Worm (Caenorhabditis elegans): ENCODE data around the gene cla-1.
A peak's percentile ranks its signal among the peaks of the same experiment; 100 is the strongest.

DNA sequence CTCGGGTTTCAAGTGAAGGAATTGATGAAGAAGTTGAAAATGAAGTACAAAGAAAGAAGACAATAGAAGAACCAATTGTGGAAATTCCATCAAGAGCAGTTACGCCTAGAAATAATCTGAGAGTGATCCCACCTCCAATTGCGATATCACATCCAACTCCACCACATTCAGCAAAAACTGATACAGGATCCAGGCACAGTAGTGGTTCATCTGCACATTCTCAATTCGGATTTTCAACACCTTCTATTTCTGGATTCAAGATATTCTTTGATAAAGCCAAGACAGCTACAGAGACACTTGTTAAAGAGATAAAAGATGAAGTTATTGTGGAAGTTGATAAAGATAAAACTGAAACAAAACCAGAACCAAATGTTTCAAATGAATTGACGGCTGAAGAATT is 19.4 kb downstream of the cla-1 start:
- no peak for TF ChIP-seq lsy-2 (tag; optimal IDR thresholded peaks at IDR 0.05)
- TF ChIP-seq mep-1 (tag; optimal IDR thresholded peaks at IDR 0.05), result no peak
- peak in 1 of 2 experiments; percentile 90 for TF ChIP-seq unc-62 (GFP tag; optimal IDR thresholded peaks at IDR 0.05 in 1 of 2)
- no peak for TF ChIP-seq unc-62 (tag; optimal IDR thresholded peaks at IDR 0.05)
- no peak for TF ChIP-seq set-16 (GFP tag; IDR thresholded peaks at IDR 0.05)
- TF ChIP-seq lin-39 (tag; optimal IDR thresholded peaks at IDR 0.05), result no peak
- TF ChIP-seq ceh-82 (tag; optimal IDR thresholded peaks at IDR 0.05), result no peak
- TF ChIP-seq ama-1 (optimal IDR thresholded peaks at IDR 0.05), result no peak
- no peak for TF ChIP-seq ceh-20 (GFP tag; IDR thresholded peaks at IDR 0.05)

Measured in whole organism, L4 larva.